Fruit fly (Drosophila melanogaster) whole organism: ENCODE results near the gene Osi3.

Experiments used
- CG8478 ChIP-seq: fragments of >200 bp; optimal IDR thresholded peaks from 2 replicates; lab custom pipeline; 2018; ENCODE audit warnings: inconsistent platforms
- Dll ChIP-seq: fragments of >200 bp; optimal IDR thresholded peaks from 2 replicates; lab custom pipeline; 2017
- EcR ChIP-seq, 2 experiments: fragments of >200 bp; optimal IDR thresholded peaks; 2 replicates each; lab custom pipeline; 2017; ENCODE audit warnings: missing biosample characterization in 2 of 2, missing genetic modification characterization in 2 of 2, missing genetic modification reagents in 2 of 2
- pan ChIP-seq: fragments of >200 bp; optimal IDR thresholded peaks from 2 replicates; lab custom pipeline; 2017
- psq ChIP-seq: fragments of >200 bp; optimal IDR thresholded peaks from 2 replicates; lab custom pipeline; 2017
- usp ChIP-seq: fragments of >200 bp; optimal IDR thresholded peaks from 2 replicates; lab custom pipeline; 2017; ENCODE audit warnings: missing biosample characterization, missing genetic modification characterization, mixed read lengths

Osi3 gene

dm6 chr3R:6210266-6211040 lies 5.2 kb upstream of the Osi3 start:
- no peak for TF ChIP-seq usp (GFP tag; lab: Kevin White, UChicago)
- no peak for TF ChIP-seq Dll (lab: Kevin White, UChicago)
- TF ChIP-seq CG8478, result no peak

DNA sequence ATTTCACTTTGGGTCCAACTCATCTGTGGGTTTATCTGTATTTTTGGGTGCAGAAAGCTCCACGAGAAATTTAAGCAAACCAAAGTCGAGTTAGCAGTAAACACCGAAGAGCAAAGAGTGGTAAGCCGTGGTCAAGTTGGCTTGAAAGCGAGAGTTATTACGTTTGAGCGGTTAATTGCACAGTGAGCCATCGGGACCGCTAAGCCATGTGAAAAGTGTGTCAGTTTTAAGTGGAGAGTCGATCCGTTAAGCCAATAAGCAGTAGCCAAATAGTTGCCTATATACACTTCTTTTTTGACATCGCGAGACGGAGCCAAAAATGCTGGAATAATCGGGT lies 4.6 kb upstream of the Osi3 start:
- no peak for TF ChIP-seq usp (GFP tag; lab: Kevin White, UChicago)
- TF ChIP-seq psq, result no peak
- TF ChIP-seq EcR (GFP tag; optimal IDR thresholded peaks at IDR 0.05; lab: Kevin White, UChicago), result no peak
- TF ChIP-seq Dll (lab: Kevin White, UChicago), result no peak
- TF ChIP-seq CG8478, result no peak

DNA sequence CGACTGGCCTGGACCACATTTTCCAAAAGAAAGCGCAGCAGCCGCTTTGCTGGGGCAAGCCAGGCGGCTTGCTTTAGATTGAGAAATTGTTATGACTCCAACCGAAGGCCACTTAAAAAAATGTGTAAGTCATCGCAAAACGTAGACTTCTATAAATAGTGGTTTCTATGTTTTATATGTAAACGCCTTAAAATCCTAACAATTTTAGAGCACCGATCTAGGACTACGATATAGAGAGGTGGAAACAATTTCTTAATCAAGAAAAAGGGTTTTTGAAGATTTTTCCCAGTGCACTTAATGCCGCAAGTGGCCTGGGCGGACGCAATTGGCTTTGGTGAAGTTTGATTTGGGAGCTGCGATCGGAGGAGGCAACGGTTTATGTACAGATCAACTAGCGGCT lies 1.4 kb upstream of the Osi3 start:
- TF ChIP-seq Dll (lab: Kevin White, UChicago) (no peak), psq (no peak), pan (lab: Kevin White, UChicago) (no peak), EcR (GFP tag; optimal IDR thresholded peaks at IDR 0.05; lab: Kevin White, UChicago) (no peak), usp (GFP tag; lab: Kevin White, UChicago) (no peak), CG8478 (no peak)

- TF ChIP-seq psq (no peak), pan (lab: Kevin White, UChicago) (no peak), Dll (lab: Kevin White, UChicago) (no peak), EcR (GFP tag; optimal IDR thresholded peaks at IDR 0.05; lab: Kevin White, UChicago) (no peak), CG8478 (no peak), usp (GFP tag; lab: Kevin White, UChicago) (no peak)
Measured at dm6 chr3R:6221681-6222080, 6.0 kb downstream of the Osi3 start, which contains the start of gene Osi4. Osi4 (minus strand) TSS chr3R:6221781.

- no peak for TF ChIP-seq EcR (GFP tag; optimal IDR thresholded peaks at IDR 0.05; lab: Kevin White, UChicago)
- no peak for TF ChIP-seq psq
- TF ChIP-seq Dll (lab: Kevin White, UChicago), result no peak
- TF ChIP-seq pan (lab: Kevin White, UChicago), result no peak
- no peak for TF ChIP-seq CG8478
- no peak for TF ChIP-seq usp (GFP tag; lab: Kevin White, UChicago)
Measured at dm6 chr3R:6222119-6222518, 6.5 kb downstream of the Osi3 start.

DNA sequence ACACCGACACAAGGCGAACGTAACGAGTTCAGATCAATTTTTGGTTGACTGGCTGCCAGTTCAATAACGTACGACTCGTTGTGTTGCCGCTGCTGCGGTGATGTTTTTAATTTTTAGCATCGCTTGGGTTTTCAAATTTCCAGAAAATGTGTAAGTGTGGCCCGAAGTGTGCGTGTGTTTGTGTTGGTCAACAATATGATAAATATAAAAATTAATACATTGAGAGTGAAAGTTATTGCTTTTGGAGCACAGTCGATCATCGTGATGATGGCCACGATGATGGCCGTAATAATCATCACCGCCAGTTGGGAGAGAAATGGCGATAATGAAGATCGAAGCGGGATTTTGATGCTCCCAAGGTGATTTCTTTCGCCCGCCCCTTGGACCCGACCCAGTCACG lies 10.5 kb downstream of the Osi3 start:
- TF ChIP-seq pan (lab: Kevin White, UChicago), result no peak
- no peak for TF ChIP-seq Dll (lab: Kevin White, UChicago)
- no peak for TF ChIP-seq usp (GFP tag; lab: Kevin White, UChicago)
- no peak for TF ChIP-seq EcR (GFP tag; optimal IDR thresholded peaks at IDR 0.05; lab: Kevin White, UChicago)
- TF ChIP-seq psq, result no peak
- no peak for TF ChIP-seq CG8478

dm6 chr3R:6226997-6227562 lies 11.4 kb downstream of the Osi3 start, which contains the start of gene Osi5:
Osi5 (plus strand) TSS chr3R:6227512.
- no peak for TF ChIP-seq usp (GFP tag; lab: Kevin White, UChicago)
- TF ChIP-seq Dll (lab: Kevin White, UChicago), result no peak
- TF ChIP-seq psq, result no peak
- TF ChIP-seq CG8478, result no peak
- no peak for TF ChIP-seq EcR (GFP tag; optimal IDR thresholded peaks at IDR 0.05; lab: Kevin White, UChicago)
- TF ChIP-seq pan (lab: Kevin White, UChicago), result no peak

- no peak for TF ChIP-seq psq
- peak; percentile 37 for TF ChIP-seq Dll (lab: Kevin White, UChicago)
- TF ChIP-seq EcR (GFP tag; optimal IDR thresholded peaks at IDR 0.05; lab: Kevin White, UChicago), result no peak
- no peak for TF ChIP-seq CG8478
- no peak for TF ChIP-seq pan (lab: Kevin White, UChicago)
- no peak for TF ChIP-seq usp (GFP tag; lab: Kevin White, UChicago)
Measured at dm6 chr3R:6229055-6229841, 13.6 kb downstream of the Osi3 start.

- no peak for TF ChIP-seq pan (lab: Kevin White, UChicago)
- no peak for TF ChIP-seq EcR (GFP tag; optimal IDR thresholded peaks at IDR 0.05; lab: Kevin White, UChicago)
- no peak for TF ChIP-seq Dll (lab: Kevin White, UChicago)
- no peak for TF ChIP-seq CG8478
- no peak for TF ChIP-seq psq
- no peak for TF ChIP-seq usp (GFP tag; lab: Kevin White, UChicago)
Measured at dm6 chr3R:6230298-6230697, 14.7 kb downstream of the Osi3 start.

dm6 chr3R:6231391-6231790 lies 15.8 kb downstream of the Osi3 start:
- no peak for TF ChIP-seq Dll (lab: Kevin White, UChicago)
- TF ChIP-seq EcR (GFP tag; optimal IDR thresholded peaks at IDR 0.05; lab: Kevin White, UChicago), result no peak
- TF ChIP-seq psq, result no peak
- no peak for TF ChIP-seq CG8478
- no peak for TF ChIP-seq pan (lab: Kevin White, UChicago)
- no peak for TF ChIP-seq usp (GFP tag; lab: Kevin White, UChicago)

DNA sequence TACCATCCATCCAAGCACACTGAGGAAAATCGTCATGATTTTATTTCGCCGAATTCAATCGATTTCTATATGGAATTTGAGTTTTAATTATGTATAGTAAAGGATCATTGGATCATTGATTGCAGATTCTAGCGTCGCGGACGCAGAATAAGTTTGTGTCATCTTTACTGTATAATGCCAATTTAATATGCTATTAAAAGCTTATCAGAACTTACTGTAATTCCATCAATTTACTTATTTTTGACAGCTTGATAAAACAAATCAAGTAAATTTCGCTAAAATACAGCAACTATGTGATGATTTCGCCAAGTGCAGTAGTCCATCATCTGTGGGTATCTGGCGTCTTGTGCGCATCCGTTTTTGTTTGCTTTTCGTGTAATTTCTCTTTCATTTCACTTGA lies 17.5 kb downstream of the Osi3 start:
- TF ChIP-seq usp (GFP tag; lab: Kevin White, UChicago) (no peak), CG8478 (no peak), EcR (GFP tag; optimal IDR thresholded peaks at IDR 0.05; lab: Kevin White, UChicago) (no peak), pan (lab: Kevin White, UChicago) (no peak), Dll (lab: Kevin White, UChicago) (no peak), psq (no peak)
